Fruit fly (Drosophila melanogaster): ENCODE results near the gene CG15564.

The CG15564 gene

DNA sequence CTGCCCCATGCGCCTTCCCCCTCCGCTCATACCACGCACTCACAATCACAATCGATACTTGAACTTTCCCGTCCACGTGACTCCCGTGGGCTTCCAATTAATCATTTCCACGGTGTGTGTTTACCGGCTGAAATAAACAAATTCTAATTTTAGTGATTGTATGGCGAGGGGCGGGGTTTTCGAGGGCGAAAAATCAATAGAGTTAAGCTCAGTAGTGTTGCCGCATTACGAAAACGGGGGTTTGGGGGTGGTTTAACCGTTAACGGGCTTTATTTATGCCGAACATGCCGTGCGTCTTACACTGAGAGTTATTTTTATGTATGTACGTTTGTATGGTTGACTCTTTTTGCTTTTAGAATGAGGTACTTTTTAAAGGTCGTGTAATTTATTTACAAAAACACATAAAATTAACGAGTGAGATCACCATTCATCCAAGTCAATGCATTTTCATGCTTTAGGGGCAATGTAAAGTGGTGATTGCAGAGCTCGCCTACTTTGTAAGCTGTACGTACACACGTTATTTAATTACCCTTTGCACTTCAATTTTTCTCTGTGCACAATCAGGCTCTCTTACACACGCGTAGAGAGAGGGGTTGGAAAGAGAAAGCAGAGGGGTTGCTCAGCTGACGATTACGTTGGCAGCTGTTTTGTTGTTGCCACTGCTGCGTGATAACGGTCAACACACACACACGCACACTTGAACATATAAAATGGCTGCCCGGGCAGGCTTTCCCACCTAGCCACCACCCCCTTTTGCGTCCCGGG, 12.9 kb downstream of the CG15564 start (continued):
- peak; percentile 52 for TF ChIP-seq CG4617 (GFP tag; optimal IDR thresholded peaks at IDR 0.05; ENCODE audit: borderline replicate concordance)
- TF ChIP-seq CG12071 (GFP tag; optimal IDR thresholded peaks at IDR 0.05) = peak; percentile 74
- TF ChIP-seq CG4404 (GFP tag; IDR thresholded peaks at IDR 0.05) = no peak
- no peak for TF ChIP-seq pzg (GFP tag; optimal IDR thresholded peaks at IDR 0.05)
- TF ChIP-seq az2 (GFP tag; optimal IDR thresholded peaks at IDR 0.05) = peak; percentile 81
- TF ChIP-seq Dad (GFP tag; optimal IDR thresholded peaks at IDR 0.05) = peak; percentile 72
- no peak for TF ChIP-seq MBD-R2 (GFP tag; IDR thresholded peaks at IDR 0.05)
- TF ChIP-seq CG12769 (tag; optimal IDR thresholded peaks at IDR 0.05) = peak; percentile 90
- peak; percentile 50 for TF ChIP-seq CG7928 (GFP tag; optimal IDR thresholded peaks at IDR 0.05)
- TF ChIP-seq Aef1 (GFP tag; IDR thresholded peaks at IDR 0.05) = no peak
- peak; percentile 35 for TF ChIP-seq btn (GFP tag; optimal IDR thresholded peaks at IDR 0.05)
- TF ChIP-seq CG6791 (GFP tag; IDR thresholded peaks at IDR 0.05; ENCODE audit: partially characterized antibody) = no peak
- TF ChIP-seq gfzf (GFP tag; optimal IDR thresholded peaks at IDR 0.05) = no peak
- TF ChIP-seq pnt (GFP tag; optimal IDR thresholded peaks at IDR 0.05) = peak; percentile 83
- peak in 1 of 2 experiments; percentile 43 for TF ChIP-seq Trl (optimal IDR thresholded peaks at IDR 0.05)
- peak; percentile 86 for TF ChIP-seq Trl (GFP tag; optimal IDR thresholded peaks at IDR 0.05)
- no peak for TF ChIP-seq dysf (GFP tag; IDR thresholded peaks at IDR 0.05)
- peak; percentile 92 for TF ChIP-seq CG2120 (GFP tag; optimal IDR thresholded peaks at IDR 0.05)
- peak; percentile 66; the same call in 2 of the 3 replicates for TF ChIP-seq CG11093 (GFP tag; IDR thresholded peaks at IDR 0.05)
- TF ChIP-seq Hmr (GFP tag; optimal IDR thresholded peaks at IDR 0.05) = peak; percentile 95
- peak; percentile 56 for TF ChIP-seq cg (GFP tag; optimal IDR thresholded peaks at IDR 0.05)
- TF ChIP-seq CG9817 (tag; optimal IDR thresholded peaks at IDR 0.05) = peak; percentile 85
- TF ChIP-seq CG34224 (GFP tag; IDR thresholded peaks at IDR 0.05; ENCODE audit: partially characterized antibody) = no peak
- TF ChIP-seq PHDP (tag; optimal IDR thresholded peaks at IDR 0.05) = peak; percentile 88
- peak; percentile 16 for TF ChIP-seq Sry-β (GFP tag; optimal IDR thresholded peaks at IDR 0.05)
- TF ChIP-seq CG14710 (tag; optimal IDR thresholded peaks at IDR 0.05) = peak; percentile 75
- TF ChIP-seq Fer1 (GFP tag; optimal IDR thresholded peaks at IDR 0.05) = peak; percentile 93
- TF ChIP-seq CG17829 (tag; optimal IDR thresholded peaks at IDR 0.05) = peak; percentile 80
- TF ChIP-seq Hand (GFP tag; optimal IDR thresholded peaks at IDR 0.05) = peak; percentile 84
- TF ChIP-seq CG3995 (GFP tag; optimal IDR thresholded peaks at IDR 0.05) = peak; percentile 27
- TF ChIP-seq CG32772 (GFP tag; IDR thresholded peaks at IDR 0.05) = no peak
- no peak for TF ChIP-seq Stat92E (GFP tag; optimal IDR thresholded peaks at IDR 0.05)
- TF ChIP-seq CG14860 (GFP tag; IDR thresholded peaks at IDR 0.05; ENCODE audit: partially characterized antibody) = no peak
- TF ChIP-seq CG15601 (tag; optimal IDR thresholded peaks at IDR 0.05) = peak; percentile 69
- TF ChIP-seq twi (tag; optimal IDR thresholded peaks at IDR 0.05) = peak; percentile 72
- no peak for TF ChIP-seq Xrp1 (GFP tag; IDR thresholded peaks at IDR 0.05)
- no peak for TF ChIP-seq psq (GFP tag; optimal IDR thresholded peaks at IDR 0.05)
- peak; percentile 89 for TF ChIP-seq caup (GFP tag; optimal IDR thresholded peaks at IDR 0.05; ENCODE audit: severe bottlenecking)
- TF ChIP-seq wdn (GFP tag; IDR thresholded peaks at IDR 0.05) = no peak
- TF ChIP-seq toy (GFP tag; IDR thresholded peaks at IDR 0.05) = no peak
- peak; percentile 78 for TF ChIP-seq CG13296 (GFP tag; optimal IDR thresholded peaks at IDR 0.05)
- no peak for TF ChIP-seq CG13287 (GFP tag; IDR thresholded peaks at IDR 0.05; ENCODE audit: partially characterized antibody)
- TF ChIP-seq sc (optimal IDR thresholded peaks at IDR 0.05) = no peak
- TF ChIP-seq sc (GFP tag; optimal IDR thresholded peaks at IDR 0.05) = peak; percentile 78
- TF ChIP-seq Nf-YA (GFP tag; IDR thresholded peaks at IDR 0.05) = no peak
- peak; percentile 41 for TF ChIP-seq trh (GFP tag; optimal IDR thresholded peaks at IDR 0.05)
- no peak for TF ChIP-seq dan (GFP tag; IDR thresholded peaks at IDR 0.05)
- TF ChIP-seq Dip2 (GFP tag; IDR thresholded peaks at IDR 0.05) = no peak
- peak in 1 of 2 experiments; percentile 40 for TF ChIP-seq insv (GFP tag; optimal IDR thresholded peaks at IDR 0.05)

Data from whole organism, embryonic.